Worm (Caenorhabditis elegans) whole organism, late embryonic: ENCODE measurements around the gene casy-1.

Source experiments
- eyg-1 ChIP-seq: sonication (generic microtip); optimal IDR thresholded peaks from 2 replicates; lab custom pipeline; 2016; ENCODE audit warnings: missing genotype, missing genetic modification characterization, missing compliant biosample characterization
- lin-11 ChIP-seq: fragments of 200-800 bp; sonication (Bioruptor generic); optimal IDR thresholded peaks from 2 replicates; lab custom pipeline; 2018; ENCODE audit warnings: mild to moderate bottlenecking, missing genetic modification characterization, missing compliant biosample characterization

DNA sequence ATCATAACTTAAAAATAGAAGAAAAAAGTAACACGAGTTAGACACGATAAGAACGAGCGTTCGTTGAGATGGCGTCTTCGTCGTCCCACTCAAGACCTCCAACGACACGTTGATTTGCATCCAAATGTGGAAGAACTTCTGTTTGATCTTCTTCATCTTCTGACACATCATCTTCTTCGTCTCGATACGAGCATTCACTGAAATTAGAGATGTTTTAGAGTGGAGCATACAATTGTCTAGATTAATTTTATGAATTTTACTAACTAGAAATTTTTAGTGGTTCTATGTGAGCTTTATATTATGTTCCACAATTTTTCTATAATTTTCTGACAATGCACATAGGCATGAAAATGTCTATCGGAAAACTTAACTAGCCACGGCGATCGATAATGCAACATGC, 10.7 kb downstream of the casy-1 start:
- TF ChIP-seq lin-11 (no peak), eyg-1 (tag; lab: Kevin White, UChicago) (no peak)
